Worm (Caenorhabditis elegans) whole organism, young adult: ENCODE measurements around the gene faah-2.

Experiments used
- B0336.3 ChIP-seq: fragments of 200-800 bp; sonication (Bioruptor generic); IDR thresholded peaks from 2 replicates; pipeline ENCODE4 v1.3.6; 2022; ENCODE audit warnings: missing genetic modification characterization, missing compliant biosample characterization
- ccch-3 ChIP-seq: fragments of 200-800 bp; sonication (Bioruptor generic); optimal IDR thresholded peaks from 2 replicates; lab custom pipeline; 2018; ENCODE audit warnings: mild to moderate bottlenecking, missing genetic modification characterization, missing compliant biosample characterization
- ceh-79 ChIP-seq: sonication (generic microtip); optimal IDR thresholded peaks from 2 replicates; lab custom pipeline; 2017; ENCODE audit warnings: mild to moderate bottlenecking, missing genetic modification characterization, missing compliant biosample characterization
- dpl-1 ChIP-seq: fragments of 150-350 bp; optimal IDR thresholded peaks from 2 replicates; lab custom pipeline; 2014; ENCODE audit warnings: missing biosample characterization, missing genetic modification reagents, missing genetic modification characterization
- egrh-3 ChIP-seq: fragments of 200-800 bp; sonication (Bioruptor generic); IDR thresholded peaks from 2 replicates; pipeline ENCODE4 v1.3.6; 2022; ENCODE audit warnings: missing genetic modification reagents, missing genetic modification characterization, missing compliant biosample characterization
- snpc-4 ChIP-seq, 5 experiments: fragments of 150-350 bp in 1 of 5; sonication (generic microtip) in 4 of 5; optimal IDR thresholded peaks; 2 replicates each; lab custom pipeline; 2014 to 2018; ENCODE audit warnings: missing genetic modification characterization in 5 of 5, missing biosample characterization in 3 of 5, antibody characterized with exemption in 2 of 5, mild to moderate bottlenecking in 2 of 5, missing compliant biosample characterization in 2 of 5, missing genotype in 2 of 5, moderate library complexity in 2 of 5, missing genetic modification reagents in 1 of 5
- somi-1 ChIP-seq: fragments of 200-800 bp; sonication (Bioruptor generic); optimal IDR thresholded peaks from 2 replicates; lab custom pipeline; 2018; ENCODE audit warnings: mild to moderate bottlenecking, missing genetic modification characterization, missing compliant biosample characterization

DNA sequence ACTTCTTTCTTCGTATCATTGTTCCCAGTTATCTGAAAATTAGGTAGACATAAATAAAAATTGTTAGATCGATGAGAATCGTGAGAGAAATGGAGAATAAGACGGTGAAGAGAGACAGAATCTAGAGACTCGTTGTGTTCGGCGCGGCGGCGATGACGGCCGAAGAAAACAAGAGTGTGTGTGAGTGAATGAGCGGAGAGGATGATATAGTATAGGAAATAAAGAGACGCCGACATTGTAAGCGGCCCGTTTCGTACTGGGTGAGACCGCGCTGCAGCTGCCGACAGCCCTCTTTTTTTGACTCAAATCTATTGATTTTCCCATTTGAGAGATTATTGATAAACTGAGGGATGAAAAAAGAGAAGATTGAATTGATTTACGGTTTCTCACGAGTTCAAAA, 40.1 kb upstream of the faah-2 start, which contains the start of gene Y42H9AR.4:
- TF ChIP-seq snpc-4 (GFP tag; optimal IDR thresholded peaks at IDR 0.05; lab: Kevin White, UChicago) (no peak), snpc-4 (tag; optimal IDR thresholded peaks at IDR 0.05; lab: Kevin White, UChicago) (no peak), B0336.3 (GFP tag; lab: Robert Waterston, UW) (no peak), ceh-79 (tag; lab: Kevin White, UChicago) (no peak), somi-1 (GFP tag; lab: Kevin White, UChicago) (no peak), ccch-3 (GFP tag; lab: Kevin White, UChicago) (no peak), egrh-3 (no peak), dpl-1 (no peak)
